In the genomic region with DNA sequence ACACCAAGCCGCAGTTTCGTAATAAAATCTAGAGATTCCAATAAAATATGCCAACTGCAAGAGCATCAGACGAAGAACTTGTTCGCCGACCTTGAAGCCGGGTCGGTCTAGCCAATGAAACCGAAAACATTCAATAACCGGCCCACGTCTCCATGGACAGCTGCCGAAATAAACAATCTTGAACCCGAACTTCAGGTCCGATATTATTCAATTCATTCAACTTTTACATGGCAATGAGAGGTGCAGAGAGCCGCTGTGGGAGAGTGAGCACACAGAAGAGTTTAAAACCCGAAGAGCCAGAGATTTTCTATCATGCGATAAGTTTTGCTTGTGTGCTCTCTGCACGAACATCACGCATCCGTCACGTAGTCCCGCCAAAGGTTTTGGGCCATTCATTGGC, we compare ENCODE assay signal across 1 fruit fly cellular context.
A peak's percentile ranks its signal among the peaks of the same experiment; 100 is the strongest.
TF ChIP-seq lines count a peak whose summit lies in the region.

No protein-coding gene starts in this region.

TF ChIP-seq in whole organism, embryonic, 481 proteins besides CTCF, POLR2A, EP300 and RAD21 (continued from another document):
- no peak for TF ChIP-seq Dll (GFP tag; IDR thresholded peaks at IDR 0.05; lab: Robert Waterston, UW; ENCODE audit: partially characterized antibody)
- TF ChIP-seq ftz-f1 (GFP tag; optimal IDR thresholded peaks at IDR 0.05; lab: Kevin White, UChicago), result peak; percentile 67
- TF ChIP-seq Nf-YC (tag; optimal IDR thresholded peaks at IDR 0.05; lab: Kevin White, UChicago), result peak; percentile 37
- TF ChIP-seq CG13287 (GFP tag; IDR thresholded peaks at IDR 0.05; lab: Robert Waterston, UW; ENCODE audit: partially characterized antibody), result peak; percentile 16; the same call in 1 of the 2 replicates
- TF ChIP-seq disco-r (GFP tag; optimal IDR thresholded peaks at IDR 0.05; lab: Kevin White, UChicago), result no peak
- TF ChIP-seq Gsc (GFP tag; IDR thresholded peaks at IDR 0.05; lab: Robert Waterston, UW), result no peak
- no peak for TF ChIP-seq CG33213 (GFP tag; optimal IDR thresholded peaks at IDR 0.05; lab: Kevin White, UChicago)
- TF ChIP-seq Hr78 (GFP tag; optimal IDR thresholded peaks at IDR 0.05; lab: Kevin White, UChicago), result peak in 1 of 2 experiments; percentile 37
